Worm (Caenorhabditis elegans): ENCODE data around the gene R02F2.8.

DNA sequence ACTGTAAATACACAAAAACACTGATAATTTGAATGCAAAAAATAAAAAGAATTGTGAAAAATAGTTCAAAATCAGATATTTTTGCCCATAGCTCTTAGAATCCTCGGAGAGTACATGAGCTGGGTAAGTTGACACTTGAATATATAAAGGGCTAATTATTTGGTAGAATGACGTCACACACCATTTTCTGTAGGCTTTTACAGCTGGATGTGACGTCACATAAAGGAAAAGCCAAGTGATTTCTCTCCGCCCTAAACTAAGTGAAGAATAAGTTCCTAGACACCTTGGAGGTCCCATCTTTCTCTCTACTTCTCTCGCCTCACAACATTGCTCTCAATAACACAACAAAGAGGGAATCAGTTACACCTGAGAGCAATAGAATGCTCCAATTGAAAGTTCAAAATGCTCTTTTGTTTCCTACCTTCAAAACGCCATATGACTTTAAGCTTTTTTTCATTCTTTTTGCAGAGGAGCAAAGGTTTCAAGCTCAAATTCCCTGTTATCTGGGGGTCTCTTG, 7.9 kb downstream of the R02F2.8 start, which contains the start of gene osg-1:
- no peak for TF ChIP-seq blmp-1 (tag; optimal IDR thresholded peaks at IDR 0.05; ENCODE audit: insufficient read depth)
- no peak for TF ChIP-seq dmd-4 (tag; optimal IDR thresholded peaks at IDR 0.05)
- no peak for TF ChIP-seq ztf-1 (GFP tag; conservative IDR thresholded peaks at IDR 0.05)
- no peak for TF ChIP-seq nhr-11 (tag; optimal IDR thresholded peaks at IDR 0.05)
- TF ChIP-seq snpc-4 (tag; optimal IDR thresholded peaks at IDR 0.05) = no peak
- no peak for TF ChIP-seq unc-62 (GFP tag; optimal IDR thresholded peaks at IDR 0.05)
- no peak for TF ChIP-seq mab-5 (tag; optimal IDR thresholded peaks at IDR 0.05)

Measured in whole organism, L2 larva.